Worm (Caenorhabditis elegans): ENCODE results near the gene sri-51.
"Not testable (repeated sequence)": the region's sequence is repeated elsewhere in the genome, so short reads cannot be mapped to it uniquely, and the experiment has no call there.

sri-51 gene

ce11 chrII:3191544-3191943 is 7.4 kb downstream of the sri-51 start, which contains the start of gene Y27F2A.9:
Gene Y27F2A.9 (minus strand): TSS chrII:3191644.
- TF ChIP-seq dao-5, him-1, W03F9.2 (tag; optimal IDR thresholded peaks at IDR 0.05): not testable (repeated sequence)

DNA sequence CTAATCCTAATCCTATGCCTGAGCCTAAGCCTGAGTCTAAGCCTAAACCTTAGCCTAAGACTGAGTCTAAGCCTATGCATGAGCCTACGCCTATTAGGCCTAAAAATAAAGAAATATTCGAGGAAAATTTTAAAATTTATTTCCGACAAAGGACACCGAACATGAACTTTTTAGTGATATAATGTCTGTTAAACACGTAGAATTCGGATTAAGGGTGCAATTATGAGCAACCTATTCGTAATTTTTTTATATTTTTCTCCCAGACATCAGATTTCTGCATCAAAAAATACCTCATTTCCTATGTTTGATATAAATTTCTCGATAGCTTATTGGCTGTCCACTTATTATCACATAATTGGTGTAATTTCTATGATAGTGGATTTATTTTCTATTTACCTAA is 9.9 kb downstream of the sri-51 start, which contains the start of gene Y27F2A.11:
Gene Y27F2A.11, plus strand, starts transcription at position 301 of the 400 bp plus-strand sequence.
- TF ChIP-seq dao-5, him-1, W03F9.2 (tag; optimal IDR thresholded peaks at IDR 0.05): not testable (repeated sequence)

DNA sequence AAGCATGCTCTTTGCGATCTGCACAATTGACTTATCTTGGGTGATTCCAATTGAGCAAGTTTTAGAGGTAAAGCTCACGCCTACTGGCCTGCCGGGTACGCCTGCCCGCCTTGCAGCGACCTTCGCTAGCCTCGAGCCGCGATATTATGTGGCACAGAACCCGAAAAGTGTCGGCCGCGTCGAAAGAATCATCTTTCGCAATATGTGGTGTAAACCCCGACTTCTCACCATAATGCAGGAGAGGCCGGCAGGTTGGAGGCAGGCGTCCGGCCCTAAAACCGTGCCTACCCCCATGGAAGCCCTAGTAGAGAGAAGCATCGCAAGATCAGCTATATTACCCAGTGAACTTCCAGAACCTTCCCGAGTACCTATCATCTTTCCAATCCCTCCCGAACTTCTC is 13.1 kb downstream of the sri-51 start:
- TF ChIP-seq dao-5 (tag; optimal IDR thresholded peaks at IDR 0.05) (no peak), him-1 (tag; optimal IDR thresholded peaks at IDR 0.05) (no peak), W03F9.2 (tag; optimal IDR thresholded peaks at IDR 0.05) (no peak)

DNA sequence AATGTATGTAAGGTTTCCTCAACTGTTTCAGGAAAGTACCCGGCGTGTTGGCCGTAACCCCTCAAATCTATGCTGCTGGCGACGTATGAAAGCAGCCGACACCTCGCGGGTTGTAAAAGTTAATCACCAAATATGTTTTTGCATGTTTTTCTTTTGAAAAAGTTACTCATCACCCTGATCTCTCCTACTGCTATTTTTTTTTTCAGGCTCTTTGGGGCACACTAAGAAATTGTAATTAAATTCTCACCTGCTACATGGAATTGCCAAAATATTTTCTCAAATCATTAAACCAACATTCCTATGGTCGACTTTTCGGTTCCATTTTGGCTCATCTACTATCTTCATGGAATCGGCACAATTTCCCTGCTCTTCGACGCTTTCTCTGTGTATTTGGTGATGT is 14.0 kb downstream of the sri-51 start, which contains the start of gene sri-78:
Gene sri-78, plus strand, starts transcription at position 301 of the 400 bp plus-strand sequence.
- not testable (repeated sequence) for TF ChIP-seq W03F9.2, dao-5, him-1 (tag; optimal IDR thresholded peaks at IDR 0.05)

DNA sequence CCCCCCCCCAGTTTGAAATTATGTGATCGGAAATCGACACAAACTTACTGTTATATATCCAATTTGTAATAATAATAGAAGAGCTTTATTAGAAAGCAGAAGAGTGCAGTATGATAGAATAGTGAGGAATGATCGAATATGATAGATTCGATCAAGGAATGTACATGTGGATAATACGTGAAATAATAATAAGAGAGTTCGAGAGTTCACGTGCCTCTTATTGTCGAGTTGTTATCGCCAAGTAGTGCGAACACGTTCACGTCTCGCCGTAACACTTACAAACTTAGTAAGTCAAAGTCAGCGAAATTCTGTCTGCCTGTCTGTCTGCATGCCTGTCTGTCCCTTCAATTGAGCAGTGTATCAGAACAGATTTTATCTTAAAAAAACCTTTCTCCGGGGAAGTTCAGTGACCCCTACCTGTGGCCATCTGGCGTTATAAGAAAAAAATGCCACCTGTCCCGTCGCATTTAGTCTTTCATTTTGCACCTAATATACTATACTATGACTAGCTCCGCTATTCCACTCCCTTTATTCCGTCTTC is 15.5 kb downstream of the sri-51 start, which contains the start of the genes Y27F2A.6 and Y27F2A.8:
Gene Y27F2A.6, minus strand, starts transcription at position 101 of the 541 bp plus-strand sequence.
Gene Y27F2A.8, plus strand, starts transcription at position 491 of the 541 bp plus-strand sequence.
- TF ChIP-seq dao-5, W03F9.2, him-1 (tag; optimal IDR thresholded peaks at IDR 0.05): not testable (repeated sequence)

- TF ChIP-seq dao-5, W03F9.2, him-1 (tag; optimal IDR thresholded peaks at IDR 0.05): not testable (repeated sequence)
Observed at ce11 chrII:3177663-3178062, 21.2 kb downstream of the sri-51 start, which contains the start of gene sri-40. Gene sri-40 (plus strand): TSS chrII:3177963.

DNA sequence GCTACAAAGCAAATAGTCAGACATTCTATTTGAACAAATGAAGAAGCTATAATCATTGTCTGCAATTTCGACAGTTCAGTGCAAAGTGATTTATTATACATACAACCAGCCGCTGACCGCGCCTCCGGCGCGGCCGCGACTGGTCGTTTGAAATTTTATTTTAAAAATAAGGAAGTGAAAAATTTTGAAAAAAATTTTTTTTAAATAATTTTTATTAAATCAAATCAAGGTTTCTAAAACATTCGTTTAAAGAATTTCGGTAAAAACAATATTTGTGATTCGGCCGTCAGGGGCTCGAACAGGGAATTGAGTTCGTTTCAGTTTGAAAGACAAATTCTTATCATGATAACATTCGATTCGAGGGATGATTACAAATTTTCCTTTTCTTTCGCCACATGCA is 26.7 kb downstream of the sri-51 start, which contains the start of gene Y27F2A.10:
Gene Y27F2A.10, minus strand, starts transcription at position 101 of the 400 bp plus-strand sequence.
- TF ChIP-seq him-1 (tag; optimal IDR thresholded peaks at IDR 0.05) (no peak), W03F9.2 (tag; optimal IDR thresholded peaks at IDR 0.05) (no peak), dao-5 (tag; optimal IDR thresholded peaks at IDR 0.05) (no peak)

DNA sequence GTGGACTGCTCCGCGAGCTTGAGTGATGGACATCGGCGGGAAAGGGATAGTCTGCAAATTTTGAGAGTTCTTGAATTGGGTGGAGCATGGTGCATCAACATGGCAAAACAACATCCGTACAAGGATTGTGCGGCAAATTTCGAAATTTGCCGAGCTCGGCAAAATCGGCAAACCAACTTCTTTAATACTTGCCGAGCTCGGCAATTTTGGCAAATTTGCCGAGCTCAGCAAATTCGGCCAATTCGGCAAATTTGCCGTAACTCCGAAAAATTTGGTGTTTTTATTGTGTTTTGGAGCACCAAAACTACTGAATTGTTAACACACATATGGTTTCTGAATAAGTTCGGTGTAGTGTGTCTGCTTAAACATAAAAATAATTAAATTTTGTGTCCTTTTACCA is 28.8 kb downstream of the sri-51 start, which contains the start of gene fbxc-55:
Gene fbxc-55, minus strand, starts transcription at position 101 of the 400 bp plus-strand sequence.
- TF ChIP-seq him-1 (tag; optimal IDR thresholded peaks at IDR 0.05) (no peak), W03F9.2 (tag; optimal IDR thresholded peaks at IDR 0.05) (no peak), dao-5 (tag; optimal IDR thresholded peaks at IDR 0.05) (no peak)

DNA sequence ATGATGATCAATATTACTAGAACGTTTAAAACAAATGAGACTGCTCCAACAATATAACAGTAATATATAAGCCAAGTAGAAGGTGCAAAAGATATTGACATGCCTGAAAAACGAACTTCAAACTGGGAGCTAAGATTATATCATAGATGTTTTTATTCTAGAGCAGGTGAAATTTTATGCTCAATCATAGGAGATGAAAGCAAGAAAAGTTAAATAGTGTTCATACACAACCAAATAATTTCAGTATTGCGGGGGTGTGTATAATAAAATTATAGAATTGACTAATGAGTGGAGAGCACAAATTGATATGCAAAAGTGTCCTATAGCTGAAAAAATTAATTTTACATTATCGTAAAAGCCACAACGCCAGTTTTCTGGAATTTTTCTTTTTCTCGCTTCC is 39.9 kb downstream of the sri-51 start, which contains the start of gene sri-34:
Gene sri-34, minus strand, starts transcription at position 101 of the 400 bp plus-strand sequence.
- no peak for TF ChIP-seq him-1 (tag; optimal IDR thresholded peaks at IDR 0.05)
- TF ChIP-seq W03F9.2 (tag; optimal IDR thresholded peaks at IDR 0.05): no peak
- TF ChIP-seq dao-5 (tag; optimal IDR thresholded peaks at IDR 0.05): no peak

ce11 chrII:3156749-3157148 is 42.1 kb downstream of the sri-51 start, which contains the start of gene sri-33:
Gene sri-33 (minus strand): TSS chrII:3156849.
- TF ChIP-seq dao-5 (tag; optimal IDR thresholded peaks at IDR 0.05) (no peak), him-1 (tag; optimal IDR thresholded peaks at IDR 0.05) (no peak), W03F9.2 (tag; optimal IDR thresholded peaks at IDR 0.05) (no peak)

DNA sequence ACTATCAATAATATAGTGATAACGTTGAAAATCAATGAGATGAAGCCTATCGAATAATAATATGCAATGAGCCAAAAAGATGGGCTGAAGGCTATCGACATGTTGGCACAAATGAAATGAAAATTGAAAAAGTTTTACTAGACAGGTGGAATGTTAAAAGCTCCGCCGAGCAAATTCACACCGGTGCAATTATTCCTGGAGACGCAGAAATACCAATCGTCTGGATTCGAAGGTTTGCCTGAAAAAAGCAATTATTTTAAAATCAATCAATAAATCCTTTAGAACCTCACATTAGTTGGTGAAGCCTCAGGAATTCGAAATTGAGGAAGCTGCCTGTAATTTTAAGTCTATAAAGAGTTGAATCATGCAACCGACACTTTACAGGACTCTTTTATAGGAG is 44.5 kb downstream of the sri-51 start, which contains the start of gene sri-32:
Gene sri-32, minus strand, starts transcription at position 101 of the 400 bp plus-strand sequence.
- no peak for TF ChIP-seq dao-5 (tag; optimal IDR thresholded peaks at IDR 0.05)
- no peak for TF ChIP-seq W03F9.2 (tag; optimal IDR thresholded peaks at IDR 0.05)
- no peak for TF ChIP-seq him-1 (tag; optimal IDR thresholded peaks at IDR 0.05)

DNA sequence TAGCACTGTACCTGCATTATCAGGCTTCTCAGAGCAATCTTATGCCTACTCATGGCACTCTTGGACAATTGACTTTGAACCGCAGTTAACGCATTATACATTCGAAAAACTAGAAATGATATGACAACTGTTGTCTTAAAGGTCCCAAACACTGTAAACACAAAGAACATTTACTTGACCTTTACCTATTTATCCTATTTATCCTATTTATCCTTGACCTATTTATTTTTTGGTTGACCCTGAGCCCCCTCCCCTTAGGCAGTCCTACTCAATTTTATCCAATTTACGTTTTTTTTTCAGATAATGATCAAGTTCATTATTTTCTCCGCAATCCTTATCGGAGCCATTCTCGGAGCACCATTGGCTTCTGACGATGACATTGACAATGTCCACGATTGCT is 47.3 kb downstream of the sri-51 start, which contains the start of the genes T10D4.14 and T10D4.19:
Gene T10D4.14, minus strand, starts transcription at position 101 of the 400 bp plus-strand sequence.
Gene T10D4.19, plus strand, starts transcription at position 304 of the 400 bp plus-strand sequence.
- no peak for TF ChIP-seq him-1 (tag; optimal IDR thresholded peaks at IDR 0.05)
- no peak for TF ChIP-seq W03F9.2 (tag; optimal IDR thresholded peaks at IDR 0.05)

DNA sequence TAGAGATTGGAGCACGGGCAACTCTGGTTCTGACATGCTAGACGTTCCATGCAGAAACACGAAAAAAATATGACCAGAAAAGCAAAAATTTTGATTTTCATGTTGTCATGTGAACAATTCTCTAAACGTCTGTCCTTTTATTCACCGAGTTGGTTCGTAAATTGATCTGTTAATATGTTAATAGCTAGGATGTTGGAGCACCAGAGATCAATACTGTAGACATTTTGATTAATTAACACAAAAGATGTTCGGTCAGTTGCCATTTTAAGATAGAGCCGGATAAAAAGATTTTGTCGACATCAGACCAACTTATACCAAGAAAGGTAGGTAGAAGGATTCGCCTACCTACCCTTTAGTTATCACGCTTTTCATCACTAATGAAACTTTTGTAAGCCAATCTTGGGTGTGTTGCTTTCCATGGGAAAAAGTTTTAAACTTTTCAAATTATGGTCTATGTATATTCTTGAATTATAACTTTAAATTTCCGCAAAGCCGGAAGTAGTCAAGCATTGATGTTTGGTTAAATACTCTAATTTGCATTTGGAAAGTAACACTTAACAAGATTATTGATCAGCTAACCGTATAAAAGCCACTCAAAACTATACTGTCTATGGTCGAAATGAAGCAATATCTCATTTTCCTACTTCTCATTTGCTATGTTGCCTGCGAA is 49.2 kb downstream of the sri-51 start, which contains the start of the genes T10D4.11 and T10D4.1:
Gene T10D4.11, minus strand, starts transcription at position 101 of the 670 bp plus-strand sequence.
Gene T10D4.1, plus strand, starts transcription at position 620 of the 670 bp plus-strand sequence.
- TF ChIP-seq him-1 (tag; optimal IDR thresholded peaks at IDR 0.05) (no peak), dao-5 (tag; optimal IDR thresholded peaks at IDR 0.05) (no peak), W03F9.2 (tag; optimal IDR thresholded peaks at IDR 0.05) (no peak)
